Worm (Caenorhabditis elegans) whole organism, L2 larva: ENCODE data around the gene gpa-7.
A peak's percentile ranks its signal among the peaks of the same experiment; 100 is the strongest.

ENCODE experiments used
- C34F6.9 ChIP-seq: fragments of 150-350 bp; optimal IDR thresholded peaks from 2 replicates; lab custom pipeline; 2014; ENCODE audit warnings: missing biosample characterization, missing genetic modification characterization
- F13H6.1 ChIP-seq: sonication (generic microtip); optimal IDR thresholded peaks from 2 replicates; lab custom pipeline; 2016; ENCODE audit warnings: missing genetic modification characterization, missing compliant biosample characterization
- R02D3.7 ChIP-seq: fragments of 150-350 bp; optimal IDR thresholded peaks from 2 replicates; lab custom pipeline; 2014; ENCODE audit warnings: missing biosample characterization, missing genetic modification characterization
- Y55F3AM.14 ChIP-seq: fragments of 200-800 bp; sonication (Bioruptor generic); optimal IDR thresholded peaks from 2 replicates; lab custom pipeline; 2018; ENCODE audit warnings: mild to moderate bottlenecking, missing genetic modification characterization, missing compliant biosample characterization
- ZK546.5 ChIP-seq: sonication (generic microtip); optimal IDR thresholded peaks from 2 replicates; lab custom pipeline; 2017; ENCODE audit warnings: missing biosample characterization, missing genetic modification characterization
- alr-1 ChIP-seq: fragments of 150-350 bp; optimal IDR thresholded peaks from 2 replicates; lab custom pipeline; 2014; ENCODE audit warnings: missing biosample characterization, missing genetic modification characterization
- aly-2 ChIP-seq: fragments of 150-350 bp; optimal IDR thresholded peaks from 2 replicates; lab custom pipeline; 2014; ENCODE audit warnings: missing biosample characterization, missing genetic modification characterization
- ama-1 ChIP-seq: fragments of 150-350 bp; optimal IDR thresholded peaks from 2 replicates; lab custom pipeline; 2018; ENCODE audit warnings: inconsistent platforms
- blmp-1 ChIP-seq: sonication (generic microtip); optimal IDR thresholded peaks from 2 replicates; lab custom pipeline; 2017; ENCODE audit warnings: missing genetic modification characterization, mild to moderate bottlenecking, missing compliant biosample characterization, antibody characterized with exemption, moderate library complexity; ENCODE audit not compliant: insufficient read depth
- ceh-16 ChIP-seq: fragments of 150-350 bp; optimal IDR thresholded peaks from 2 replicates; lab custom pipeline; 2014; ENCODE audit warnings: missing biosample characterization, missing genetic modification characterization
- ceh-82 ChIP-seq: fragments of 150-350 bp; optimal IDR thresholded peaks from 2 replicates; lab custom pipeline; 2014; ENCODE audit warnings: missing biosample characterization, missing genetic modification characterization
- crh-2 ChIP-seq: sonication (generic microtip); optimal IDR thresholded peaks from 2 replicates; lab custom pipeline; 2017; ENCODE audit warnings: missing biosample characterization, missing genetic modification characterization
- dmd-4 ChIP-seq: sonication (generic microtip); optimal IDR thresholded peaks from 2 replicates; lab custom pipeline; 2017; ENCODE audit warnings: missing biosample characterization, missing genetic modification characterization
- egl-27 ChIP-seq: sonication (generic microtip); optimal IDR thresholded peaks from 3 replicates; lab custom pipeline; 2017; ENCODE audit warnings: missing biosample characterization, missing genetic modification reagents, missing genetic modification characterization
- elt-1 ChIP-seq: fragments of 150-350 bp; optimal IDR thresholded peaks from 2 replicates; lab custom pipeline; 2014; ENCODE audit warnings: missing biosample characterization, missing genetic modification characterization
- elt-3 ChIP-seq: sonication (generic microtip); optimal IDR thresholded peaks from 2 replicates; lab custom pipeline; 2017; ENCODE audit warnings: missing biosample characterization, missing genetic modification characterization
- fos-1 ChIP-seq: fragments of 150-350 bp; optimal IDR thresholded peaks from 2 replicates; lab custom pipeline; 2014; ENCODE audit warnings: missing biosample characterization, missing genetic modification characterization
- gmeb-1 ChIP-seq: fragments of 150-350 bp; optimal IDR thresholded peaks from 2 replicates; lab custom pipeline; 2014; ENCODE audit warnings: missing biosample characterization, missing genetic modification characterization
- lin-11 ChIP-seq: fragments of 150-350 bp; sonication (generic microtip); optimal IDR thresholded peaks from 2 replicates; lab custom pipeline; 2014; ENCODE audit warnings: missing biosample characterization, missing genetic modification characterization, inconsistent platforms, mixed read lengths
- lin-13 ChIP-seq: fragments of 150-350 bp; optimal IDR thresholded peaks from 2 replicates; lab custom pipeline; 2014; ENCODE audit warnings: missing biosample characterization, missing genetic modification reagents, missing genetic modification characterization
- lin-39 ChIP-seq: fragments of 150-350 bp; optimal IDR thresholded peaks from 2 replicates; lab custom pipeline; 2014; ENCODE audit warnings: missing biosample characterization, missing genetic modification reagents, missing genetic modification characterization
- lsy-2 ChIP-seq, 2 experiments: fragments of 150-350 bp in 1 of 2; sonication (generic microtip) in 1 of 2; optimal IDR thresholded peaks; 2 replicates each; lab custom pipeline; 2014 to 2017; ENCODE audit warnings: missing biosample characterization in 2 of 2, missing genetic modification characterization in 2 of 2
- mab-5 ChIP-seq: fragments of 150-350 bp; optimal IDR thresholded peaks from 2 replicates; lab custom pipeline; 2014; ENCODE audit warnings: missing biosample characterization, missing genetic modification characterization
- mbf-1 ChIP-seq: sonication (generic microtip); optimal IDR thresholded peaks from 2 replicates; lab custom pipeline; 2017; ENCODE audit warnings: missing biosample characterization, missing genetic modification characterization
- mdl-1 ChIP-seq, 2 experiments: fragments of 150-350 bp in 1 of 2; sonication (generic microtip) in 1 of 2; optimal IDR thresholded peaks; 2 replicates each; lab custom pipeline; 2017; ENCODE audit warnings: missing biosample characterization in 2 of 2, missing genetic modification characterization in 2 of 2
- nhr-10 ChIP-seq: sonication (generic microtip); optimal IDR thresholded peaks from 2 replicates; lab custom pipeline; 2017; ENCODE audit warnings: missing biosample characterization, missing genetic modification characterization
- nhr-11 ChIP-seq: fragments of 150-350 bp; optimal IDR thresholded peaks from 2 replicates; lab custom pipeline; 2014; ENCODE audit warnings: missing biosample characterization, missing genetic modification characterization
- nhr-12 ChIP-seq: fragments of 150-350 bp; optimal IDR thresholded peaks from 2 replicates; lab custom pipeline; 2014; ENCODE audit warnings: missing biosample characterization, missing genetic modification characterization
- nhr-129 ChIP-seq: fragments of 150-350 bp; optimal IDR thresholded peaks from 2 replicates; lab custom pipeline; 2014; ENCODE audit warnings: missing biosample characterization, missing genetic modification characterization
- nhr-21 ChIP-seq: fragments of 150-350 bp; optimal IDR thresholded peaks from 2 replicates; lab custom pipeline; 2014; ENCODE audit warnings: missing biosample characterization, missing genetic modification characterization
- nhr-23 ChIP-seq: fragments of 150-350 bp; optimal IDR thresholded peaks from 2 replicates; lab custom pipeline; 2014; ENCODE audit warnings: missing biosample characterization, missing genetic modification reagents, missing genetic modification characterization
- nhr-237 ChIP-seq: fragments of 150-350 bp; optimal IDR thresholded peaks from 2 replicates; lab custom pipeline; 2014; ENCODE audit warnings: missing biosample characterization, missing genetic modification characterization
- nhr-25 ChIP-seq: fragments of 150-350 bp; sonication (generic microtip); optimal IDR thresholded peaks from 3 replicates; lab custom pipeline; 2014; ENCODE audit warnings: missing biosample characterization, missing genetic modification characterization
- nhr-6 ChIP-seq: fragments of 150-350 bp; optimal IDR thresholded peaks from 2 replicates; lab custom pipeline; 2014; ENCODE audit warnings: missing biosample characterization, missing genetic modification characterization
- nhr-77 ChIP-seq: fragments of 150-350 bp; optimal IDR thresholded peaks from 2 replicates; lab custom pipeline; 2014; ENCODE audit warnings: missing biosample characterization, missing genetic modification characterization
- peb-1 ChIP-seq: fragments of 150-350 bp; optimal IDR thresholded peaks from 2 replicates; lab custom pipeline; 2014; ENCODE audit warnings: missing biosample characterization, missing genetic modification characterization
- sem-4 ChIP-seq: fragments of 150-350 bp; optimal IDR thresholded peaks from 2 replicates; lab custom pipeline; 2014; ENCODE audit warnings: missing biosample characterization, missing genetic modification reagents, missing genetic modification characterization
- skn-1 ChIP-seq: sonication (generic microtip); optimal IDR thresholded peaks from 2 replicates; lab custom pipeline; 2017; ENCODE audit warnings: missing biosample characterization, missing genetic modification characterization
- sma-3 ChIP-seq: sonication (generic microtip); optimal IDR thresholded peaks from 2 replicates; lab custom pipeline; 2016; ENCODE audit warnings: missing genetic modification reagents, missing genetic modification characterization, missing compliant biosample characterization
- sma-9 ChIP-seq, 2 experiments: fragments of 150-350 bp in 1 of 2; sonication (generic microtip) in 1 of 2; optimal IDR thresholded peaks; 2 replicates each; lab custom pipeline; 2014 to 2016; ENCODE audit warnings: missing genetic modification characterization in 2 of 2, mild to moderate bottlenecking in 1 of 2, missing biosample characterization in 1 of 2, missing compliant biosample characterization in 1 of 2, missing genetic modification reagents in 1 of 2, moderate library complexity in 1 of 2
- snpc-4 ChIP-seq: fragments of 150-350 bp; optimal IDR thresholded peaks from 2 replicates; lab custom pipeline; 2014; ENCODE audit warnings: missing biosample characterization, missing genetic modification characterization
- unc-39 ChIP-seq: fragments of 150-350 bp; optimal IDR thresholded peaks from 2 replicates; lab custom pipeline; 2014; ENCODE audit warnings: missing biosample characterization, missing genetic modification characterization
- unc-55 ChIP-seq: fragments of 150-350 bp; sonication (generic microtip); optimal IDR thresholded peaks from 3 replicates; lab custom pipeline; 2014; ENCODE audit warnings: missing biosample characterization, missing genetic modification reagents, missing genetic modification characterization
- unc-62 ChIP-seq: fragments of 150-350 bp; optimal IDR thresholded peaks from 2 replicates; lab custom pipeline; 2014; ENCODE audit warnings: missing biosample characterization, missing genetic modification reagents, missing genetic modification characterization
- zag-1 ChIP-seq: fragments of 150-350 bp; optimal IDR thresholded peaks from 2 replicates; lab custom pipeline; 2014; ENCODE audit warnings: missing biosample characterization, missing genetic modification characterization
- ztf-1 ChIP-seq: fragments of 200-800 bp; sonication (Bioruptor generic); conservative IDR thresholded peaks from 2 replicates; pipeline ENCODE4 v1.3.6; 2022; ENCODE audit warnings: missing genetic modification characterization, missing compliant biosample characterization
- ztf-11 ChIP-seq: sonication (generic microtip); optimal IDR thresholded peaks from 2 replicates; lab custom pipeline; 2017; ENCODE audit warnings: missing biosample characterization, missing genetic modification characterization
- ztf-4 ChIP-seq: fragments of 150-350 bp; optimal IDR thresholded peaks from 2 replicates; lab custom pipeline; 2014; ENCODE audit warnings: missing biosample characterization, missing genetic modification characterization

gpa-7 gene

ce11 chrIV:10374601-10375000, 29.2 kb upstream of the gpa-7 start, which contains the start of gene mask-1:
mask-1 (plus strand) TSS chrIV:10374901.
- TF ChIP-seq alr-1 (no peak), dmd-4 (tag; lab: Kevin White, UChicago) (no peak), nhr-129 (no peak), ceh-16 (tag; lab: Kevin White, UChicago) (no peak), peb-1 (tag; lab: Kevin White, UChicago) (no peak), elt-1 (no peak), sma-3 (no peak), nhr-11 (tag; lab: Kevin White, UChicago) (no peak)

ce11 chrIV:10380626-10381025, 23.2 kb upstream of the gpa-7 start:
- TF ChIP-seq lsy-2 (tag; optimal IDR thresholded peaks at IDR 0.05; lab: Kevin White, UChicago) (peak in 1 of 2 experiments; percentile 65), ztf-4 (tag; lab: Kevin White, UChicago) (no peak), sem-4 (tag; lab: Kevin White, UChicago) (peak; percentile 23), nhr-23 (tag; lab: Kevin White, UChicago) (no peak), ama-1 (no peak), snpc-4 (tag; lab: Kevin White, UChicago) (peak; percentile 24), elt-3 (no peak), mbf-1 (tag; lab: Kevin White, UChicago) (no peak), crh-2 (tag; lab: Kevin White, UChicago) (peak; percentile 41), sma-9 (GFP tag; optimal IDR thresholded peaks at IDR 0.05; lab: Kevin White, UChicago) (peak; percentile 63), sma-9 (tag; optimal IDR thresholded peaks at IDR 0.05; lab: Kevin White, UChicago) (no peak), skn-1 (tag; lab: Kevin White, UChicago) (no peak), nhr-77 (tag; lab: Kevin White, UChicago) (no peak), ztf-1 (GFP tag; lab: Robert Waterston, UW) (no peak), nhr-21 (tag; lab: Kevin White, UChicago) (peak; percentile 71), Y55F3AM.14 (GFP tag; lab: Kevin White, UChicago) (no peak), nhr-12 (no peak), blmp-1 (tag; lab: Kevin White, UChicago) (no peak), dmd-4 (tag; lab: Kevin White, UChicago) (no peak), nhr-25 (tag; lab: Kevin White, UChicago) (peak; percentile 55), unc-62 (GFP tag; lab: Kevin White, UChicago) (no peak), F13H6.1 (tag; lab: Kevin White, UChicago) (no peak), lin-11 (tag; lab: Kevin White, UChicago) (peak; percentile 40), alr-1 (no peak), ZK546.5 (tag; lab: Kevin White, UChicago) (no peak), nhr-6 (tag; lab: Kevin White, UChicago) (no peak), nhr-237 (no peak), mab-5 (no peak), unc-39 (tag; lab: Kevin White, UChicago) (no peak), R02D3.7 (no peak), unc-55 (no peak), peb-1 (tag; lab: Kevin White, UChicago) (no peak), aly-2 (no peak), lin-39 (tag; lab: Kevin White, UChicago) (no peak), nhr-129 (peak; percentile 66), zag-1 (tag; lab: Kevin White, UChicago) (no peak), ztf-11 (tag; lab: Kevin White, UChicago) (no peak), elt-1 (no peak), egl-27 (tag; lab: Kevin White, UChicago) (no peak), fos-1 (tag; lab: Kevin White, UChicago) (no peak), nhr-10 (tag; lab: Kevin White, UChicago) (no peak), C34F6.9 (peak; percentile 79), ceh-82 (tag; lab: Kevin White, UChicago) (no peak), mdl-1 (tag; optimal IDR thresholded peaks at IDR 0.05; lab: Kevin White, UChicago) (peak; percentile 1 to 76), lin-13 (no peak), nhr-11 (tag; lab: Kevin White, UChicago) (no peak), sma-3 (peak; percentile 53), ceh-16 (tag; lab: Kevin White, UChicago) (no peak), gmeb-1 (tag; lab: Kevin White, UChicago) (no peak)
